Worm (Caenorhabditis elegans): ENCODE results near the gene C03E10.3.

DNA sequence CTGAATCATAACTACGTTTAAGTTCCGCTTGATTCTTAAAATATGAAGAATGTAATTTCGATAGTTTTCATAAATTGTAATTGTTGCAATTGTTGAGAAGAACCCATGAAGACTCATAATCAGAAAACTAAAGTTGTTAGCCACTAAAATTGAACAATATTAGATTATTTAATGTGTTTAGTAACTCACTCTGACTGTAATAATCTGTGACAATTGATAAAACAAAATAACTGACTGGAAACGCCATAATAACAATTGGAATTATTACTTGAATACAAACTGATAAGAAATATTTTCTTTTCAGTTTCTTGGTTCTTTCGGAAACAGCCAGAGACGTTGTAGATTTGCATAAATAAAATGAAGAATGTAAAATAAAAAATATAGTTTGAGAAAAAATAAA, 13.2 kb downstream of the C03E10.3 start:
- TF ChIP-seq ztf-11 (tag; optimal IDR thresholded peaks at IDR 0.05) (no peak), egl-27 (tag; optimal IDR thresholded peaks at IDR 0.05) (no peak), fos-1 (tag; optimal IDR thresholded peaks at IDR 0.05) (no peak), ama-1 (optimal IDR thresholded peaks at IDR 0.05) (no peak), peb-1 (tag; optimal IDR thresholded peaks at IDR 0.05) (no peak), F13H6.1 (tag; optimal IDR thresholded peaks at IDR 0.05) (no peak), nhr-6 (tag; optimal IDR thresholded peaks at IDR 0.05) (no peak), nhr-11 (tag; optimal IDR thresholded peaks at IDR 0.05) (no peak), mdl-1 (tag; optimal IDR thresholded peaks at IDR 0.05) (no peak), unc-55 (GFP tag; optimal IDR thresholded peaks at IDR 0.05) (no peak), R02D3.7 (tag; optimal IDR thresholded peaks at IDR 0.05) (no peak)
